Fruit fly (Drosophila melanogaster) whole organism, embryonic: ENCODE measurements around the gene JMJD4.

Source experiments
- CG10543 ChIP-seq: fragments of 200-800 bp; sonication (Bioruptor generic); optimal IDR thresholded peaks from 3 replicates; lab custom pipeline; 2017; ENCODE audit warnings: missing biosample characterization, mild to moderate bottlenecking, missing genetic modification characterization, moderate library complexity
- CG10654 ChIP-seq: fragments of 200-800 bp; sonication (Bioruptor generic); optimal IDR thresholded peaks from 2 replicates; lab custom pipeline; 2016; ENCODE audit warnings: missing biosample characterization, missing genetic modification characterization
- CG12219 ChIP-seq: fragments of 200-800 bp; sonication (Bioruptor generic); optimal IDR thresholded peaks from 3 replicates; lab custom pipeline; 2018; ENCODE audit warnings: missing biosample characterization, mild to moderate bottlenecking, missing genetic modification characterization
- CG13624 ChIP-seq: fragments of 200-800 bp; sonication (Bioruptor generic); optimal IDR thresholded peaks from 2 replicates; lab custom pipeline; 2016; ENCODE audit warnings: missing biosample characterization, missing genetic modification characterization
- CG14667 ChIP-seq: fragments of 200-800 bp; sonication (Bioruptor generic); IDR thresholded peaks from 2 replicates; pipeline ENCODE4 v1.3.6; 2022; ENCODE audit warnings: missing biosample characterization, missing genetic modification characterization
- CG15073 ChIP-seq: fragments of 200-800 bp; sonication (Bioruptor generic); optimal IDR thresholded peaks from 2 replicates; lab custom pipeline; 2016; ENCODE audit warnings: missing biosample characterization, missing genetic modification characterization
- CG1602 ChIP-seq: fragments of 200-800 bp; sonication (Bioruptor generic); optimal IDR thresholded peaks from 3 replicates; lab custom pipeline; 2016; ENCODE audit warnings: missing biosample characterization, missing genetic modification characterization
- CG5180 ChIP-seq: fragments of 200-800 bp; sonication (Bioruptor generic); optimal IDR thresholded peaks from 3 replicates; lab custom pipeline; 2017; ENCODE audit warnings: missing biosample characterization, missing genetic modification characterization, mild to moderate bottlenecking, moderate library complexity, missing genetic modification reagents
- CG6689 ChIP-seq: fragments of 200-800 bp; sonication (Bioruptor generic); IDR thresholded peaks from 2 replicates; pipeline ENCODE4 v1.3.6; 2022; ENCODE audit warnings: missing biosample characterization, missing genetic modification characterization
- CG7745 ChIP-seq: fragments of 200-800 bp; sonication (Bioruptor generic); optimal IDR thresholded peaks from 2 replicates; lab custom pipeline; 2018; ENCODE audit warnings: missing biosample characterization, mild to moderate bottlenecking, missing genetic modification characterization, moderate library complexity
- CG7839 ChIP-seq: fragments of 200-800 bp; sonication (Bioruptor generic); optimal IDR thresholded peaks from 3 replicates; lab custom pipeline; 2018; ENCODE audit warnings: missing biosample characterization, mild to moderate bottlenecking, missing genetic modification characterization, moderate library complexity
- CG8944 ChIP-seq: fragments of 200-800 bp; sonication (Bioruptor generic); optimal IDR thresholded peaks from 3 replicates; lab custom pipeline; 2016; ENCODE audit warnings: missing biosample characterization, missing genetic modification characterization
- CG9215 ChIP-seq: fragments of 200-800 bp; sonication (Bioruptor generic); IDR thresholded peaks from 2 replicates; pipeline ENCODE4 v1.3.6; 2022; ENCODE audit warnings: missing biosample characterization, missing genetic modification characterization
- CG9932 ChIP-seq: fragments of 200-800 bp; sonication (Bioruptor generic); IDR thresholded peaks from 2 replicates; pipeline ENCODE4 v1.3.6; 2022; ENCODE audit warnings: missing biosample characterization, missing genetic modification characterization
- Chrac-16 ChIP-seq: fragments of 200-800 bp; sonication (Bioruptor generic); optimal IDR thresholded peaks from 3 replicates; lab custom pipeline; 2016; ENCODE audit warnings: missing biosample characterization, missing genetic modification characterization
- Dip3 ChIP-seq: fragments of 200-800 bp; sonication (Bioruptor generic); optimal IDR thresholded peaks from 3 replicates; lab custom pipeline; 2016; ENCODE audit warnings: missing biosample characterization, missing genetic modification characterization
- Drgx ChIP-seq: fragments of 200-800 bp; sonication (Bioruptor generic); IDR thresholded peaks from 2 replicates; pipeline ENCODE4 v1.3.6; 2022; ENCODE audit warnings: missing biosample characterization, missing genetic modification characterization
- Elba2 ChIP-seq: fragments of 200-800 bp; sonication (Bioruptor generic); optimal IDR thresholded peaks from 3 replicates; lab custom pipeline; 2016; ENCODE audit warnings: missing biosample characterization, missing genetic modification characterization
- Ets65A ChIP-seq: fragments of 200-800 bp; sonication (Bioruptor generic); peaks from one replicate; lab custom pipeline; 2016; ENCODE audit warnings: missing biosample characterization, missing genetic modification characterization
- Ets97D ChIP-seq: fragments of 200-800 bp; sonication (Bioruptor generic); optimal IDR thresholded peaks from 3 replicates; lab custom pipeline; 2016; ENCODE audit warnings: missing biosample characterization, missing genetic modification characterization
- Fer3 ChIP-seq: fragments of 200-800 bp; sonication (Bioruptor generic); optimal IDR thresholded peaks from 2 replicates; lab custom pipeline; 2018; ENCODE audit warnings: missing biosample characterization, mild to moderate bottlenecking, missing genetic modification characterization, moderate library complexity
- NC2β ChIP-seq: fragments of 200-800 bp; sonication (Bioruptor generic); optimal IDR thresholded peaks from 2 replicates; lab custom pipeline; 2016; ENCODE audit warnings: missing biosample characterization, missing genetic modification characterization
- PHDP ChIP-seq: fragments of 200-800 bp; sonication (Bioruptor generic); optimal IDR thresholded peaks from 3 replicates; lab custom pipeline; 2018; ENCODE audit warnings: missing biosample characterization, mild to moderate bottlenecking, missing genetic modification characterization, moderate library complexity
- Sry-δ ChIP-seq: fragments of 200-800 bp; sonication (Bioruptor generic); optimal IDR thresholded peaks from 2 replicates; lab custom pipeline; 2016; ENCODE audit warnings: missing biosample characterization, missing genetic modification characterization
- ato ChIP-seq: fragments of 200-800 bp; sonication (Bioruptor generic); IDR thresholded peaks from 2 replicates; pipeline ENCODE4 v1.3.6; 2022; ENCODE audit warnings: missing biosample characterization, missing genetic modification characterization; ENCODE audit not compliant: partially characterized antibody
- bsh ChIP-seq, 2 experiments: fragments of 200-800 bp; sonication (Bioruptor generic); optimal IDR thresholded peaks; 2 replicates each; lab custom pipeline; 2017 to 2018; ENCODE audit warnings: mild to moderate bottlenecking in 2 of 2, missing biosample characterization in 2 of 2, missing genetic modification characterization in 2 of 2, moderate library complexity in 1 of 2
- caup ChIP-seq: fragments of 200-800 bp; sonication (Bioruptor generic); optimal IDR thresholded peaks from 3 replicates; lab custom pipeline; 2017; ENCODE audit warnings: missing biosample characterization, mild to moderate bottlenecking, missing genetic modification characterization, moderate library complexity; ENCODE audit not compliant: severe bottlenecking
- corto ChIP-seq: fragments of 200-800 bp; sonication (Bioruptor generic); optimal IDR thresholded peaks from 2 replicates; lab custom pipeline; 2016; ENCODE audit warnings: missing biosample characterization, mild to moderate bottlenecking, missing genetic modification characterization, moderate library complexity
- da ChIP-seq: fragments of 200-800 bp; sonication (Bioruptor generic); optimal IDR thresholded peaks from 2 replicates; lab custom pipeline; 2016; ENCODE audit warnings: missing biosample characterization, missing genetic modification characterization
- dpn ChIP-seq, 2 experiments: fragments of 200-800 bp; sonication (Bioruptor generic); optimal IDR thresholded peaks; 3 replicates each; lab custom pipeline; 2016; ENCODE audit warnings: missing biosample characterization in 2 of 2, missing genetic modification characterization in 2 of 2
- fd102C ChIP-seq: fragments of 200-800 bp; sonication (Bioruptor generic); optimal IDR thresholded peaks from 2 replicates; lab custom pipeline; 2018; ENCODE audit warnings: missing biosample characterization, mild to moderate bottlenecking, missing genetic modification characterization, moderate library complexity
- gcm ChIP-seq: fragments of 200-800 bp; sonication (Bioruptor generic); optimal IDR thresholded peaks from 2 replicates; lab custom pipeline; 2019; ENCODE audit warnings: missing biosample characterization, mild to moderate bottlenecking, missing genetic modification characterization, moderate library complexity
- gt ChIP-seq: fragments of 200-800 bp; sonication (Bioruptor generic); IDR thresholded peaks from 2 replicates; pipeline ENCODE4 v1.3.6; 2022; ENCODE audit warnings: missing biosample characterization, missing genetic modification characterization
- h ChIP-seq: fragments of >200 bp; optimal IDR thresholded peaks from 2 replicates; lab custom pipeline; 2017
- inv ChIP-seq: fragments of 200-800 bp; sonication (Bioruptor generic); IDR thresholded peaks from 2 replicates; pipeline ENCODE4 v1.3.6; 2022; ENCODE audit warnings: missing biosample characterization, missing genetic modification characterization; ENCODE audit not compliant: partially characterized antibody
- jing ChIP-seq: fragments of 200-800 bp; sonication (Bioruptor generic); optimal IDR thresholded peaks from 2 replicates; lab custom pipeline; 2018; ENCODE audit warnings: missing biosample characterization, mild to moderate bottlenecking, missing genetic modification characterization
- nom ChIP-seq: fragments of 200-800 bp; sonication (Bioruptor generic); optimal IDR thresholded peaks from 2 replicates; lab custom pipeline; 2017; ENCODE audit warnings: missing biosample characterization, missing genetic modification characterization, mild to moderate bottlenecking, moderate library complexity, missing genetic modification reagents
- ro ChIP-seq: fragments of 200-800 bp; sonication (Bioruptor generic); IDR thresholded peaks from 2 replicates; pipeline ENCODE4 v1.3.6; 2022; ENCODE audit warnings: missing biosample characterization, missing genetic modification characterization
- schlank ChIP-seq: fragments of 200-800 bp; sonication (Bioruptor generic); optimal IDR thresholded peaks from 2 replicates; lab custom pipeline; 2018; ENCODE audit warnings: missing biosample characterization, mild to moderate bottlenecking, missing genetic modification characterization
- tll ChIP-seq, 2 experiments: fragments of 200-800 bp in 1 of 2; fragments of >200 bp in 1 of 2; sonication (Bioruptor generic) in 1 of 2; optimal IDR thresholded peaks; 2 replicates each; lab custom pipeline; 2017 to 2019; ENCODE audit warnings: missing biosample characterization in 2 of 2, missing genetic modification characterization in 2 of 2, mild to moderate bottlenecking in 1 of 2, moderate library complexity in 1 of 2
- unc-4 ChIP-seq: fragments of 200-800 bp; sonication (Bioruptor generic); IDR thresholded peaks from 2 replicates; pipeline ENCODE4 v1.3.6; 2022; ENCODE audit warnings: missing biosample characterization, missing genetic modification characterization; ENCODE audit not compliant: partially characterized antibody
- unpg ChIP-seq: fragments of 200-800 bp; sonication (Bioruptor generic); optimal IDR thresholded peaks from 3 replicates; lab custom pipeline; 2018; ENCODE audit warnings: missing biosample characterization, mild to moderate bottlenecking, missing genetic modification characterization, moderate library complexity

The JMJD4 gene

dm6 chr2L:18134615-18135014, 24.5 kb downstream of the JMJD4 start:
- TF ChIP-seq CG15073 (no peak), ato (no peak), Ets97D (GFP tag; lab: Kevin White, UChicago) (no peak)

dm6 chr2L:18125649-18126048, 33.4 kb downstream of the JMJD4 start, which contains the start of gene Grl36b:
Gene Grl36b, minus strand, starts transcription at chr2L:18125749.
- TF ChIP-seq CG10654 (GFP tag; lab: Kevin White, UChicago) (no peak), CG1602 (GFP tag; lab: Kevin White, UChicago) (no peak), tll (GFP tag; optimal IDR thresholded peaks at IDR 0.05; lab: Kevin White, UChicago) (no peak)

- no peak for TF ChIP-seq CG6689 (GFP tag; lab: Robert Waterston, UW)
- TF ChIP-seq gcm (GFP tag; lab: Kevin White, UChicago) = no peak
Observed at dm6 chr2L:18122920-18123319, 36.2 kb downstream of the JMJD4 start.

- TF ChIP-seq bsh (GFP tag; optimal IDR thresholded peaks at IDR 0.05; lab: Kevin White, UChicago) (peak in 1 of 2 experiments; percentile 71), ro (no peak), nom (peak; percentile 4), Drgx (GFP tag; lab: Robert Waterston, UW) (peak; percentile 40), Chrac-16 (GFP tag; lab: Kevin White, UChicago) (no peak)
Observed at dm6 chr2L:18122231-18122551, 36.9 kb downstream of the JMJD4 start.

dm6 chr2L:18121367-18122230, 37.5 kb downstream of the JMJD4 start:
- TF ChIP-seq bsh (GFP tag; optimal IDR thresholded peaks at IDR 0.05; lab: Kevin White, UChicago) (peak; percentile 54 to 84), Ets65A (peak; percentile 94), inv (GFP tag; lab: Robert Waterston, UW) (no peak), h (lab: Kevin White, UChicago) (no peak), fd102C (GFP tag; lab: Kevin White, UChicago) (no peak), Sry-δ (peak; percentile 15), Dip3 (GFP tag; lab: Kevin White, UChicago) (no peak), dpn (GFP tag; optimal IDR thresholded peaks at IDR 0.05; lab: Kevin White, UChicago) (peak; percentile 33 to 36), caup (peak; percentile 22), CG7745 (tag; lab: Kevin White, UChicago) (no peak), jing (GFP tag; lab: Kevin White, UChicago) (peak; percentile 25), CG8944 (GFP tag; lab: Kevin White, UChicago) (peak; percentile 33), Fer3 (tag; lab: Kevin White, UChicago) (peak; percentile 19), CG12219 (peak; percentile 12), PHDP (tag; lab: Kevin White, UChicago) (peak; percentile 40), NC2β (GFP tag; lab: Kevin White, UChicago) (peak; percentile 6), unpg (GFP tag; lab: Kevin White, UChicago) (peak; percentile 53), Elba2 (no peak), CG7839 (tag; lab: Kevin White, UChicago) (peak; percentile 63), da (GFP tag; lab: Kevin White, UChicago) (no peak), CG5180 (GFP tag; lab: Kevin White, UChicago) (peak; percentile 10), CG9215 (GFP tag; lab: Robert Waterston, UW) (peak; percentile 52), CG14667 (GFP tag; lab: Robert Waterston, UW) (peak; percentile 48), corto (GFP tag; lab: Kevin White, UChicago) (peak; percentile 78), unc-4 (GFP tag; lab: Robert Waterston, UW) (no peak), gt (GFP tag; lab: Robert Waterston, UW) (no peak), CG10543 (GFP tag; lab: Kevin White, UChicago) (no peak), schlank (tag; lab: Kevin White, UChicago) (no peak), CG9932 (no peak), CG13624 (GFP tag; lab: Kevin White, UChicago) (no peak)
